Worm (Caenorhabditis elegans): ENCODE results near the gene srg-1.

DNA sequence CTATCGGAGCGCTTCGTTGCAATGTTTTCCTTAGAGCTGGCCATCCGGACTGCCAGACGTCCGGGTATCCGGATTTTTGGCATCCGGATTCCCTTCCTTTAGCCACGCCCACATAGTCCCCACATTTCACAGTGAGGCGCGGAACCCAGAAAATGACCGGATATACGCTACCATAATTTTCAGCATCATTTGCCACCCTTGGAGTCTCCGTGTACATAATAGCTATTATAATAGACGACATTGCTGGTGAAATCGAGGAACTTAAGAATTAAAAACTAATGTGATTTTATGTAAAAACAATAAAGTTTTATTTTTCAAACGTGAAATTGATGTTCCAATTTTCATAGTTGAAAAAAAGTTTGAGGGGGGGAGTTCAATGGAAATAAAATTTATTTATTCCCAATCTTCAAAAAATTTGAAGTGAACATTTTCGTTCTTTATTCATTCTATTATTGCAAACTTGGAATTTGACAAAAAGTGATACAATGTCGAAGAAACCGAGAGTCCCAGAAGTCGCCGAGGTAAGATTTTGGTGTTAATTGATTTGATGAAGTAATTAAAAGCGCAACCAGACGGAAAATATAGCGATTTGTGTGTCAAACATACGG is 47.8 kb downstream of the srg-1 start:
- TF ChIP-seq unc-62 (GFP tag; optimal IDR thresholded peaks at IDR 0.05): no peak
- no peak for TF ChIP-seq snpc-4 (tag; optimal IDR thresholded peaks at IDR 0.05)
- no peak for TF ChIP-seq elt-3 (tag; optimal IDR thresholded peaks at IDR 0.05)
- no peak for TF ChIP-seq M03D4.4 (tag; optimal IDR thresholded peaks at IDR 0.05)
- TF ChIP-seq ceh-39 (tag; optimal IDR thresholded peaks at IDR 0.05): no peak
